Fruit fly (Drosophila melanogaster): ENCODE data around the gene CG31373.

CG31373 gene

DNA sequence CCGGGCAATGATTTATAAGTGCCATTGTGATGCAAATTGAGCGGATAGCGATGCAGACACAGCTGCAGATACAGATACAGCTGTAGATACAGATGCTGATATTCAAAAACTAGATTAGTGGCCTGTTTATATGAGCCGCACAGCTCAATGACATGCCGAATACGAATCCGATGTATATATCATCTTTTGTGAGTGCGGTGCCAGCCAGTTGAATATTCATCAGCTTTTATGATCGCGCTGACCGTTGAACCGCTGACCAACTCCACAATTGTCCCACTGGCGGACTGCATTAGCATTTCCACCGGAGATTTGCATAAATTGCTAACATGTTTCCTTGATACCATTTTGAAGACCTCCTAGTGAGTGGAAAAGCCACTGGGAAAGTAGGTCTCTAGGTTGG, 21.9 kb downstream of the CG31373 start:
- no peak for TF ChIP-seq noc (tag; optimal IDR thresholded peaks at IDR 0.05)

- TF ChIP-seq noc (tag; optimal IDR thresholded peaks at IDR 0.05) = no peak
Observed at dm6 chr3R:10686307-10687094, 22.7 kb downstream of the CG31373 start, which contains the start of gene Skel. Gene Skel (plus strand): TSS chr3R:10686943.

dm6 chr3R:10684284-10684683, 24.9 kb downstream of the CG31373 start:
- TF ChIP-seq noc (tag; optimal IDR thresholded peaks at IDR 0.05) = peak; percentile 41

dm6 chr3R:10683226-10683625, 25.9 kb downstream of the CG31373 start:
- peak; percentile 52 for TF ChIP-seq noc (tag; optimal IDR thresholded peaks at IDR 0.05)

dm6 chr3R:10681682-10681962, 27.5 kb downstream of the CG31373 start:
- no peak for TF ChIP-seq noc (tag; optimal IDR thresholded peaks at IDR 0.05)

dm6 chr3R:10680825-10681681, 28.1 kb downstream of the CG31373 start, which contains the start of gene Phyhd1:
Gene Phyhd1 (minus strand): TSS chr3R:10680925.
- peak; percentile 96 for TF ChIP-seq noc (tag; optimal IDR thresholded peaks at IDR 0.05)

DNA sequence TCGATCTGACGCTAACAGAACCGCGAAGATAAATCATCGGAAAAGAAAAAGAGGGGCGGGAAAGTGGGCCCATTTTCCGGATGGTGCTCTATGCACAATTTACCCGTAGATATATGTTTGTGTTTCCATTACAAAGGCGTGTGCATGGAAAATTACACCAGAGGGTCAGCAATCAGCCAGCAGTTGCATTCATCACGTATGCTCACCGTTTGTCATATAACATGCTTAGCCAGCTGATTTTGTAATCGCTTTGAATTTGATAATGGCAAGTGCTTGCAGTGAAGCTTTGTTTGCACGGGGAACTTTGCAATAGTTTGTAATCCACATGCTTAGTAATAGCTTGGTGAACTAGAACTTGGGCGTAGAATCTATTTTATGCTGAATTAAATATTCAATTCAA, 29.3 kb downstream of the CG31373 start:
- no peak for TF ChIP-seq noc (tag; optimal IDR thresholded peaks at IDR 0.05)

dm6 chr3R:10678935-10679565, 30.1 kb downstream of the CG31373 start:
- TF ChIP-seq noc (tag; optimal IDR thresholded peaks at IDR 0.05) = no peak

DNA sequence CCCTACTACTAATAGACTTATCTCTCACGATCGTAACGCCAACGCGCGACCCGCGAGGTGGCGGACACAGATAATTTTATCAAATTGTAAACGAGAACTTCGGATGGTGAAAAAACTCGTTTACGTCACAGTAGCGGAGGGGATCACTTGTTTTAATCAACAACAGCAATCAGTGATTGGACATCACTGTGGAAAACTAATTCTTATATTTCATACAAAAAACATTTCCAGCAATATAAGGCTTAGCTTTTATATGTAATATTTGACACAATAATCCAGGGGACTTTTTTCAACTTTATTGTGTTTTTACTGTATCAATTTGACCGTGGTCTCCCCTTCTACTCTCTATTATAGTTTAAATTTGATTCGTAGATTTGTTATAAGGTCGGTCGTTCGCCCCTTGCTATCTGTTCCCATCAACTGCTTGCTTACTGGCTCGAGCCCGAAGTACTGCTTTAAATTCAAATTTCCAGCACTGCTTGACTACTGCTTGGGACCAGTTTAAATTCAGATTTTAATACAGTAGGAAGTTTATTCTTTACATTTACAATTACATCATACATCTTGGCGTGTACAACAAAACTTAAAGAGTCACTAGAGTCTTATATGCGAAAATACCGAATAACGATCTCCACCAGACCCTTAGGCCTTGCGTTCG, 31.8 kb downstream of the CG31373 start, which contains the start of gene CG6465:
CG6465 (minus strand) TSS at position 7 of the 658 bp plus-strand sequence.
- no peak for TF ChIP-seq noc (tag; optimal IDR thresholded peaks at IDR 0.05)

dm6 chr3R:10675101-10675500, 34.1 kb downstream of the CG31373 start:
- no peak for TF ChIP-seq noc (tag; optimal IDR thresholded peaks at IDR 0.05)

- TF ChIP-seq noc (tag; optimal IDR thresholded peaks at IDR 0.05) = no peak
Observed at dm6 chr3R:10673571-10673970, 35.6 kb downstream of the CG31373 start.

DNA sequence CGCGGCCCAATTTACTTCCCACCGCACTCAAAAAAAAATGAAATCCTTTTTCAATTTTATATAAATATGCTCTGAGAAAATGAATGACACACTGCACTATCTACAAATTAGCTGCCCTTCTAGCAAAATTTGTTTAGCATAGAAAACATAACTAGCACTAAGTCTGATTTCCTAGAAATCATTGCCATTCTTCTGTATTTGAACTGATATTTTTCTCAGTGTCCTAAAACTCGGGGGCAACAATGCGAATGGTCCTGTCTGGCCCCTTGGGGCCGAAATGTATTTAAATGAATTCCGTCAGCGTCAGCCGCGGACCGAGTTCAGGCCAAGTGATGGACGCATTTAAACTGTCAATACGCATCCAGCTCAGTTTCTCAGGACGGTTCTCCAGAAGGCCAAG, 36.5 kb downstream of the CG31373 start:
- no peak for TF ChIP-seq noc (tag; optimal IDR thresholded peaks at IDR 0.05)

- no peak for TF ChIP-seq noc (tag; optimal IDR thresholded peaks at IDR 0.05)
Observed at dm6 chr3R:10669950-10670349, 39.2 kb downstream of the CG31373 start.

dm6 chr3R:10667964-10668363, 41.2 kb downstream of the CG31373 start:
- TF ChIP-seq noc (tag; optimal IDR thresholded peaks at IDR 0.05) = no peak

- no peak for TF ChIP-seq noc (tag; optimal IDR thresholded peaks at IDR 0.05)
Observed at dm6 chr3R:10664942-10665341, 44.2 kb downstream of the CG31373 start.

DNA sequence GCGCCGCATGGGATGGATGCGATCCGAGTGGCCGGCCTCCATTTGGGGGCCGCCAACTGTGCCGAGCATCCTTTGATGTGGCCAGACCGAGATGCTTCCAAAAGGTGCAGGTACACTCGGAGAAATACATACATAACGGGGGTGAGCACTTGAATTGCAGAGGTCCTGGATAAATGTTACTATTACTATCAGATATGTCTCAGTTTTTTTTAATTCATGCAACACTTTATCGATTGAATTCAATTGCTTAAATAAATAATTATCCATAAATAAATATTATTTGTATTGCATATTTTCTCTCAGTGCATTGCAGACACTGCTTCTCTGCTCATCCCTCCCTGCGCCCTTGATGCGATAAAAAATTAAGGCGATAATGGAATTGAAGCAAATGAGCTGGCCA, 48.1 kb downstream of the CG31373 start:
- TF ChIP-seq noc (tag; optimal IDR thresholded peaks at IDR 0.05) = no peak

All from whole organism, larva.